Worm (Caenorhabditis elegans) whole organism, L1 larva: ENCODE measurements around the gene sma-5.

Experiments used
- alr-1 ChIP-seq: fragments of 200-800 bp; sonication (Bioruptor generic); optimal IDR thresholded peaks from 2 replicates; lab custom pipeline; 2018; ENCODE audit warnings: borderline replicate concordance, mild to moderate bottlenecking, missing genetic modification characterization, missing compliant biosample characterization
- aly-2 ChIP-seq: fragments of 150-350 bp; optimal IDR thresholded peaks from 2 replicates; lab custom pipeline; 2014; ENCODE audit warnings: missing biosample characterization, missing genetic modification characterization
- elt-3 ChIP-seq, 6 experiments: fragments of 150-350 bp in 1 of 6; sonication (generic microtip); optimal IDR thresholded peaks; 2 replicates each; lab custom pipeline; 2017 to 2018; ENCODE audit warnings: missing biosample characterization in 6 of 6, missing genetic modification characterization in 6 of 6, inconsistent platforms in 1 of 6
- unc-130 ChIP-seq: fragments of 150-350 bp; optimal IDR thresholded peaks from 2 replicates; lab custom pipeline; 2017; ENCODE audit warnings: missing biosample characterization, missing genetic modification characterization, inconsistent platforms

DNA sequence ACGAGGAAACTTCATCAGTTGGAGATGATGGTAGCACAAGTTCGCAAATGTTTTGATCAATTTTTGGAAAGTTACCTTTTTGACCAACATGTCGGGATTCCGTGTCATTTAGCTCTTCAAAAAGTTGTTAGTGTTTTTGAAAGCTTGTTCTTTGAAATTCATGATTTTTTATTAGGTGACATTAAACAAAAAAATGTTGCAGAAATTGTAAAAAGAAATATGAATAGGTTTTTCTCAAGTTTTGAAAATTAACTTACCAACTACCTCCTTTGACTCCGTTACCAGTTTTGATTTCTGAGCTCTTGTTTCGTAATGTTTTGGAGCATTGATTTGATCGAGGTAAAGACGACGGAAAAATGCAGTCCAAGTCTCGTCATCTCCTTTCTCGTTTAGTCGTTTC, 53.2 kb downstream of the sma-5 start:
- TF ChIP-seq aly-2 (tag; lab: Kevin White, UChicago) (no peak), alr-1 (tag; lab: Kevin White, UChicago) (no peak), unc-130 (no peak), elt-3 (tag; optimal IDR thresholded peaks at IDR 0.05; lab: Kevin White, UChicago) (no peak)
